Worm (Caenorhabditis elegans) whole organism, young adult: Measurements from ENCODE around the gene ZK546.2.

ENCODE experiments used
- B0019.2 ChIP-seq: fragments of 200-800 bp; sonication (Bioruptor generic); conservative IDR thresholded peaks from 2 replicates; pipeline ENCODE4 v1.3.6; 2022; ENCODE audit warnings: missing genetic modification reagents, missing genetic modification characterization, missing compliant biosample characterization
- B0035.1 ChIP-seq: sonication (generic microtip); optimal IDR thresholded peaks from 2 replicates; lab custom pipeline; 2016; ENCODE audit warnings: missing genetic modification characterization, mild to moderate bottlenecking, missing compliant biosample characterization, missing genotype, missing genetic modification reagents
- F33H1.4 ChIP-seq: fragments of 200-800 bp; sonication (Bioruptor generic); IDR thresholded peaks from 2 replicates; pipeline ENCODE4 v1.3.6; 2022; ENCODE audit warnings: missing genetic modification reagents, missing genetic modification characterization, missing compliant biosample characterization
- F57A8.1 ChIP-seq: fragments of 200-800 bp; sonication (Bioruptor generic); optimal IDR thresholded peaks from 2 replicates; lab custom pipeline; 2018; ENCODE audit warnings: mild to moderate bottlenecking, missing genetic modification characterization, moderate library complexity, missing compliant biosample characterization
- Y67H2A.10 ChIP-seq: fragments of 200-800 bp; sonication (Bioruptor generic); conservative IDR thresholded peaks from 2 replicates; pipeline ENCODE4 v1.3.6; 2022; ENCODE audit warnings: missing genetic modification reagents, missing genetic modification characterization, missing compliant biosample characterization
- akir-1 ChIP-seq: fragments of 200-800 bp; sonication (Bioruptor generic); optimal IDR thresholded peaks from 2 replicates; lab custom pipeline; 2018; ENCODE audit warnings: mild to moderate bottlenecking, missing genetic modification characterization, moderate library complexity, missing compliant biosample characterization
- attf-3 ChIP-seq: fragments of 200-800 bp; sonication (Bioruptor generic); conservative IDR thresholded peaks from 2 replicates; pipeline ENCODE4 v1.3.6; 2022; ENCODE audit warnings: missing genetic modification reagents, missing genetic modification characterization, missing compliant biosample characterization
- attf-5 ChIP-seq: fragments of 200-800 bp; sonication (Bioruptor generic); optimal IDR thresholded peaks from 2 replicates; lab custom pipeline; 2018; ENCODE audit warnings: mild to moderate bottlenecking, missing genetic modification characterization, missing compliant biosample characterization
- attf-6 ChIP-seq: fragments of 200-800 bp; sonication (Bioruptor generic); IDR thresholded peaks from 2 replicates; pipeline ENCODE4 v1.3.6; 2022; ENCODE audit warnings: missing genetic modification reagents, missing genetic modification characterization, missing compliant biosample characterization
- ceh-100 ChIP-seq: fragments of 200-800 bp; sonication (Bioruptor generic); IDR thresholded peaks from 2 replicates; pipeline ENCODE4 v1.3.6; 2022; ENCODE audit warnings: missing genetic modification reagents, missing genetic modification characterization, missing compliant biosample characterization
- ceh-79 ChIP-seq: sonication (generic microtip); optimal IDR thresholded peaks from 2 replicates; lab custom pipeline; 2017; ENCODE audit warnings: mild to moderate bottlenecking, missing genetic modification characterization, missing compliant biosample characterization
- ceh-91 ChIP-seq: fragments of 200-800 bp; sonication (Bioruptor generic); IDR thresholded peaks from 2 replicates; pipeline ENCODE4 v1.3.6; 2022; ENCODE audit warnings: missing genetic modification reagents, missing genetic modification characterization, missing compliant biosample characterization
- fkh-3 ChIP-seq: sonication (generic microtip); optimal IDR thresholded peaks from 2 replicates; lab custom pipeline; 2016; ENCODE audit warnings: mild to moderate bottlenecking, missing genetic modification characterization, missing compliant biosample characterization
- hlh-26 ChIP-seq: fragments of 200-800 bp; sonication (Bioruptor generic); conservative IDR thresholded peaks from 2 replicates; pipeline ENCODE4 v1.3.6; 2022; ENCODE audit warnings: missing genetic modification reagents, missing genetic modification characterization, missing compliant biosample characterization
- hmg-1.2 ChIP-seq: fragments of 200-800 bp; sonication (Bioruptor generic); IDR thresholded peaks from 2 replicates; pipeline ENCODE4 v1.3.6; 2022; ENCODE audit warnings: missing genetic modification reagents, missing genetic modification characterization, missing compliant biosample characterization
- hmg-20 ChIP-seq: fragments of 200-800 bp; sonication (Bioruptor generic); IDR thresholded peaks from 2 replicates; pipeline ENCODE4 v1.3.6; 2022; ENCODE audit warnings: missing genetic modification reagents, missing genetic modification characterization, missing compliant biosample characterization
- let-526 ChIP-seq: fragments of 200-800 bp; sonication (Bioruptor generic); IDR thresholded peaks from 2 replicates; pipeline ENCODE4 v1.3.6; 2022; ENCODE audit warnings: missing genetic modification reagents, missing genetic modification characterization, missing compliant biosample characterization
- lin-40 ChIP-seq: sonication (generic microtip); optimal IDR thresholded peaks from 2 replicates; lab custom pipeline; 2016; ENCODE audit warnings: missing genetic modification characterization, mild to moderate bottlenecking, missing compliant biosample characterization, missing genotype, missing genetic modification reagents
- madf-3 ChIP-seq: fragments of 200-800 bp; sonication (Bioruptor generic); IDR thresholded peaks from 2 replicates; pipeline ENCODE4 v1.3.6; 2022; ENCODE audit warnings: missing genetic modification reagents, missing genetic modification characterization, missing compliant biosample characterization
- mcd-1 ChIP-seq: fragments of 200-800 bp; sonication (Bioruptor generic); IDR thresholded peaks from 2 replicates; pipeline ENCODE4 v1.3.6; 2022; ENCODE audit warnings: missing genetic modification reagents, missing genetic modification characterization, missing compliant biosample characterization
- nfya-1 ChIP-seq: sonication (generic microtip); optimal IDR thresholded peaks from 2 replicates; lab custom pipeline; 2017; ENCODE audit warnings: antibody characterized with exemption, missing compliant biosample characterization, missing genetic modification characterization, borderline replicate concordance; ENCODE audit not compliant: insufficient read depth
- rcor-1 ChIP-seq: fragments of 200-800 bp; sonication (Bioruptor generic); IDR thresholded peaks from 2 replicates; pipeline ENCODE4 v1.3.6; 2022; ENCODE audit warnings: missing genetic modification reagents, missing genetic modification characterization, missing compliant biosample characterization
- rec-8 ChIP-seq, 2 experiments: sonication (generic microtip); optimal IDR thresholded peaks; 2 replicates each; lab custom pipeline; 2016; ENCODE audit warnings: mild to moderate bottlenecking in 2 of 2, missing genetic modification characterization in 2 of 2, missing genetic modification reagents in 2 of 2, missing genotype in 2 of 2, missing biosample characterization in 1 of 2, missing compliant biosample characterization in 1 of 2, moderate library complexity in 1 of 2
- repo-1 ChIP-seq: sonication (generic microtip); optimal IDR thresholded peaks from 2 replicates; lab custom pipeline; 2017; ENCODE audit warnings: mild to moderate bottlenecking, missing genetic modification characterization, missing compliant biosample characterization
- sdz-38 ChIP-seq: sonication (generic microtip); optimal IDR thresholded peaks from 2 replicates; lab custom pipeline; 2016; ENCODE audit warnings: missing genotype, missing genetic modification characterization, missing compliant biosample characterization
- snpc-1.1 ChIP-seq: sonication (generic microtip); optimal IDR thresholded peaks from 2 replicates; lab custom pipeline; 2017; ENCODE audit warnings: missing genetic modification characterization, mild to moderate bottlenecking, missing compliant biosample characterization, antibody characterized with exemption, moderate library complexity, missing genotype, missing genetic modification reagents; ENCODE audit not compliant: insufficient read depth
- tbx-9 ChIP-seq: sonication (generic microtip); optimal IDR thresholded peaks from 2 replicates; lab custom pipeline; 2016; ENCODE audit warnings: borderline replicate concordance, missing genetic modification characterization, inconsistent platforms, missing compliant biosample characterization
- zfh-2 ChIP-seq: fragments of 200-800 bp; sonication (Bioruptor generic); conservative IDR thresholded peaks from 2 replicates; pipeline ENCODE4 v1.3.6; 2022; ENCODE audit warnings: missing genetic modification reagents, missing genetic modification characterization, missing compliant biosample characterization
- ztf-25 ChIP-seq: fragments of 200-800 bp; sonication (Bioruptor generic); IDR thresholded peaks from 2 replicates; pipeline ENCODE4 v1.3.6; 2022; ENCODE audit warnings: missing genetic modification reagents, missing genetic modification characterization, missing compliant biosample characterization
- ztf-6 ChIP-seq: fragments of 200-800 bp; sonication (Bioruptor generic); IDR thresholded peaks from 2 replicates; pipeline ENCODE4 v1.3.6; 2022; ENCODE audit warnings: missing genetic modification reagents, missing genetic modification characterization, missing compliant biosample characterization

The ZK546.2 gene

DNA sequence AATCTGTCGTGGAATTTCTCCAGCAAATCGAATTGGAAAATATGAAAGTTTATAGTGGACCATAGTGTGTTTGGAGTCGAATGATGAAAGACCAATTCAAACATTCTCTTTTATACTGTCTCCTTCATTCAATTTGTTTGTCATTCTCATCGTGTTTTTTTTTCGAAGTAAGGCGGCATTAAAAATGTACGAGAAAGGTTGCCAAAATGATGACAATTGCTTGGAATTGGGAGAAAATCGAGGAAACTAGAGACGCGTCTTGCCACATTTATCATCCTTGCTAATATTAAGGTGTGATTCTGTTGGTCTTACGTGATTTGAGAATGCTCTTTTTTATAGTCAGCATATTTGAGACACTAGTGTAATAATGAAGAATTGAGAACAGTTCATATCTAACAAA lies 10.9 kb upstream of the ZK546.2 start, which contains the start of gene gst-30:
TSS of gene gst-30 (minus strand) at position 101 of the 400 bp plus-strand sequence.
- TF ChIP-seq repo-1 = no peak
- no peak for TF ChIP-seq attf-6 (GFP tag; lab: Robert Waterston, UW)
- TF ChIP-seq let-526 = no peak
- TF ChIP-seq F33H1.4 (GFP tag; lab: Robert Waterston, UW) = no peak
- no peak for TF ChIP-seq ztf-6 (GFP tag; lab: Robert Waterston, UW)
- TF ChIP-seq F57A8.1 (GFP tag; lab: Kevin White, UChicago) = no peak
- no peak for TF ChIP-seq rcor-1
- TF ChIP-seq tbx-9 (tag; lab: Kevin White, UChicago) = no peak
- no peak for TF ChIP-seq zfh-2 (GFP tag; lab: Robert Waterston, UW)
- TF ChIP-seq B0035.1 = no peak
- no peak for TF ChIP-seq attf-3 (GFP tag; lab: Robert Waterston, UW)
- TF ChIP-seq fkh-3 (tag; lab: Kevin White, UChicago) = no peak
- no peak for TF ChIP-seq snpc-1.1
- TF ChIP-seq madf-3 (GFP tag; lab: Robert Waterston, UW) = no peak
- no peak for TF ChIP-seq hmg-20 (GFP tag; lab: Robert Waterston, UW)

DNA sequence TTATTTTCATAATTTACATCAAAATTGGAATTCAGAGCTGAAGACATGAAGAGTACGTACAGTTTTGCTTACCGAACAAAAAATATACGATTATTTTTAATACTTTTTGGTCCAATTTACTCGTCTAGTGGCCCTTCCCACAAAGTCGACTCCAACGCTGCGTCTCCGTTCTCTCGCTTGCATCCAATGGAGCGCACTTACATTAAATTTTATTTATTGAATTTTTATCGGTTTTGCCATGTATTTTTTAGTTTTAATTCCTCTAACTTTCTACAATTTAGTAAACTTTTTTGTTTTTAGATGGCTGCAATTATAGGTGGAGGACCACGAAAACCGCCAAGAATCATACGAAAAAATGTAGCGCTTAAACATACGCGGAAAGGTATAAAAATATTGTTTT lies 10.3 kb upstream of the ZK546.2 start, which contains the start of gene ZK546.5:
TSS of gene ZK546.5 (plus strand) at position 301 of the 400 bp plus-strand sequence.
- no peak for TF ChIP-seq rec-8 (tag; optimal IDR thresholded peaks at IDR 0.05; lab: Kevin White, UChicago)
- TF ChIP-seq mcd-1 (GFP tag; lab: Robert Waterston, UW) = 0 out of 2 replicates have a peak, but pooled peaks have one; percentile 18

DNA sequence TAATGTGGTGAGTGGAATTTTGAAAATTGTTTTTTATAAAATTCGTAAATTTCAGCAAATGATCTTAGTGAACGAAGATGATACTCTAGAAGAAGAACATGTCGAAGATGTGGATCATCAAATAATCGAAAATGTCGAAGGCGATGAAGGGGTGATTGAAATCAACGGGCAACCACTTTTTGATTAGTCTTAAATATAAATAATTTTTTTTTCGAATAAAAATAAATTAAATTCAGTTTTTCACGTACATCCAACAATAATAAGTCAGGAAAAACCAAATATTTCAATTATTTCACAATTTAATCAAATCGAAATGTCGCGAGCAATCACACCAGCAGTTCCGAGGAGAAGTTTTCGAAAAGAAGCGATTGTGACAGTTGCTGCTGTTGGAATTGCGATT lies 8.1 kb upstream of the ZK546.2 start, which contains the start of gene ZK546.4:
TSS of gene ZK546.4 (plus strand) at position 301 of the 400 bp plus-strand sequence.
- TF ChIP-seq ceh-100 (no peak), ceh-79 (tag; lab: Kevin White, UChicago) (no peak)

DNA sequence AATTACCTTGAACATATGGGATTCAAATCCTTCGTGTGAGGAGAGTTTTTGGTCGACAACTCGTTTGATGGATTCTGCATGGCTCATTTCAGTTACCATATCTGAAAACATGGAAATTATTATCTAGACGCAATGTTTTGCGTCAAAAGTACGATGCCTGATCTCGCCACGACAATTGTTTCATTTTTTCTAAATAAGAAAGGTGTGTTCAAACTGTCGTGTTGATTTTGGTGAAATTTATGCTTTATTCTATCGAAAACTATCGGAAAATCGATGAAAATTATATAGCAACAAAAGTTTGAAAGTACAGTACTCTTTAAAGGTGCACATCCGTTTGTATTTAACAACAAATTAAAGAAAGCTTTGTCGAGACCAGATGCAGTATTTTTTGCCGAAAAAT lies 4.8 kb upstream of the ZK546.2 start, which contains the start of gene cblc-1:
TSS of gene cblc-1 (minus strand) at position 101 of the 400 bp plus-strand sequence.
- TF ChIP-seq nfya-1 (tag; lab: Kevin White, UChicago) (no peak), ztf-25 (GFP tag; lab: Robert Waterston, UW) (no peak), ceh-91 (no peak), snpc-1.1 (no peak), lin-40 (tag; lab: Kevin White, UChicago) (no peak)

DNA sequence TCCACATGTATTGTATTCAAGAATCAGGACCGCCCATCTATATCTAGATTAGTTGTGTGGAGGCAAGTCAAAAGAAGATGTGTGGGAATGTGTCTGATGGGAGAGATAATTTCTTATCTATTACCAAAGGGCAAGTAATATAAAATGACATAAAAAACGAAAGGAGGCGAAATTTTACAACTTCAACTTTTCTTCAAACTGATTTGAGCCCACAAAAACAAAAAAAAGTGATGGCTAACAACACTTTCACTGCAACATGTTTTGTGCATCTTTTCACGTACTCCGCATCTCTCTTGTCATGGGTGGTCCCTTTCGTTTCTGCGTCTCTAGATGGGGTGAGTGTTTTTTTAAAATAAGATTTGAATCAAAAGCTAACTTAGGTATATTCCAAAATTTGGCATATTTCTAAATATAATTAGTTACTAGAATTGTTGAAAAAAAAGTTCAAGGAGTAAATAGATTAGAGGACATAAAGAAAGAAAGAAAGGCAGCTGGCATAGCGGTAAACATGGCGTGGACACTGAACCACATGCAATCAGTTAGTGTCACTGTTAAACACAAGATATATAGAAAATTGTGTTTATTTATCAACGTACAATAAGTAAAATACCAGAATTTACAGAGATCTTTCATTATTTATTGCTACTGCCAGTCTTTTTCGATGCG lies 4.2 kb upstream of the ZK546.2 start, which contains the start of gene ZK546.19:
TSS of gene ZK546.19 (plus strand) at position 186 of the 666 bp plus-strand sequence.
- TF ChIP-seq B0019.2 (GFP tag; lab: Robert Waterston, UW) (no peak), hmg-1.2 (GFP tag; lab: Robert Waterston, UW) (no peak), sdz-38 (tag; lab: Kevin White, UChicago) (no peak), akir-1 (GFP tag; lab: Kevin White, UChicago) (no peak), attf-5 (GFP tag; lab: Kevin White, UChicago) (no peak), Y67H2A.10 (GFP tag; lab: Robert Waterston, UW) (no peak), hlh-26 (GFP tag; lab: Robert Waterston, UW) (no peak)
- TF ChIP-seq, all 124 proteins: peak for 0
